Fruit fly (Drosophila melanogaster) whole organism, prepupa: Measurements from ENCODE around the gene Rab9Db.
"Not testable (repeated sequence)": the region's sequence is repeated elsewhere in the genome, so short reads cannot be mapped to it uniquely, and the experiment has no call there.

Source experiments
- CG10631 ChIP-seq: fragments of 200-800 bp; sonication (Bioruptor generic); optimal IDR thresholded peaks from 2 replicates; lab custom pipeline; 2016; ENCODE audit warnings: missing biosample characterization, missing genetic modification characterization
- CG11762 ChIP-seq: fragments of 200-800 bp; sonication (Bioruptor generic); optimal IDR thresholded peaks from 3 replicates; lab custom pipeline; 2016; ENCODE audit warnings: missing biosample characterization, missing genetic modification characterization; ENCODE audit not compliant: insufficient read depth
- CG11902 ChIP-seq: fragments of 200-800 bp; sonication (Bioruptor generic); optimal IDR thresholded peaks from 3 replicates; lab custom pipeline; 2016; ENCODE audit warnings: missing biosample characterization, missing genetic modification characterization
- CG15336 ChIP-seq: fragments of 200-800 bp; sonication (Bioruptor generic); IDR thresholded peaks from 2 replicates; pipeline ENCODE4 v1.3.6; 2022; ENCODE audit warnings: missing biosample characterization, missing genetic modification characterization
- CG16779 ChIP-seq: fragments of 200-800 bp; sonication (Bioruptor generic); optimal IDR thresholded peaks from 3 replicates; lab custom pipeline; 2017; ENCODE audit warnings: missing biosample characterization, mild to moderate bottlenecking, missing genetic modification characterization
- CG3032 ChIP-seq: fragments of 200-800 bp; optimal IDR thresholded peaks from 2 replicates; lab custom pipeline; 2019; ENCODE audit warnings: missing biosample characterization, mild to moderate bottlenecking, missing genetic modification characterization, moderate library complexity
- CG34406 ChIP-seq: fragments of 200-800 bp; sonication (Bioruptor generic); optimal IDR thresholded peaks from 3 replicates; lab custom pipeline; 2016; ENCODE audit warnings: missing biosample characterization, missing genetic modification characterization
- CG3919 ChIP-seq: fragments of 200-800 bp; sonication (Bioruptor generic); optimal IDR thresholded peaks from 3 replicates; lab custom pipeline; 2016; ENCODE audit warnings: missing biosample characterization, missing genetic modification characterization
- CG6276 ChIP-seq: fragments of 200-800 bp; sonication (Bioruptor generic); optimal IDR thresholded peaks from 2 replicates; lab custom pipeline; 2017; ENCODE audit warnings: missing biosample characterization, mild to moderate bottlenecking, missing genetic modification characterization
- CG6808 ChIP-seq: fragments of 200-800 bp; sonication (Bioruptor generic); optimal IDR thresholded peaks from 3 replicates; lab custom pipeline; 2017; ENCODE audit warnings: missing biosample characterization, missing genetic modification characterization, mild to moderate bottlenecking, moderate library complexity, missing genetic modification reagents
- CG6854 ChIP-seq: fragments of 200-800 bp; sonication (Bioruptor generic); optimal IDR thresholded peaks from 2 replicates; lab custom pipeline; 2017; ENCODE audit warnings: missing biosample characterization, mild to moderate bottlenecking, missing genetic modification characterization
- CG7368 ChIP-seq: fragments of 200-800 bp; sonication (Bioruptor generic); optimal IDR thresholded peaks from 3 replicates; lab custom pipeline; 2016; ENCODE audit warnings: missing biosample characterization, missing genetic modification characterization
- CG8119 ChIP-seq: fragments of 200-800 bp; sonication (Bioruptor generic); IDR thresholded peaks from 3 replicates; pipeline ENCODE4 v1.3.6; 2022; ENCODE audit warnings: missing biosample characterization, missing genetic modification characterization
- CG8319 ChIP-seq: fragments of 200-800 bp; sonication (Bioruptor generic); optimal IDR thresholded peaks from 3 replicates; lab custom pipeline; 2016; ENCODE audit warnings: missing biosample characterization, missing genetic modification characterization
- CG8632 ChIP-seq: fragments of 200-800 bp; sonication (Bioruptor generic); optimal IDR thresholded peaks from 3 replicates; lab custom pipeline; 2016; ENCODE audit warnings: missing biosample characterization, missing genetic modification characterization
- CG9139 ChIP-seq: fragments of 200-800 bp; sonication (Bioruptor generic); optimal IDR thresholded peaks from 3 replicates; lab custom pipeline; 2017; ENCODE audit warnings: missing biosample characterization, mild to moderate bottlenecking, missing genetic modification characterization
- Eip75B ChIP-seq: fragments of 200-800 bp; sonication (Bioruptor generic); optimal IDR thresholded peaks from 3 replicates; lab custom pipeline; 2016; ENCODE audit warnings: missing biosample characterization, missing genetic modification characterization
- Eip78C ChIP-seq: fragments of 200-800 bp; sonication (Bioruptor generic); peaks from one replicate; lab custom pipeline; 2016; ENCODE audit warnings: missing biosample characterization, missing genetic modification characterization
- Ets96B ChIP-seq: fragments of 200-800 bp; optimal IDR thresholded peaks from 2 replicates; lab custom pipeline; 2019; ENCODE audit warnings: missing biosample characterization, mild to moderate bottlenecking, missing genetic modification characterization, moderate library complexity
- Gug ChIP-seq: fragments of 200-800 bp; sonication (Bioruptor generic); IDR thresholded peaks from 2 replicates; pipeline ENCODE4 v1.3.6; 2022; ENCODE audit warnings: missing biosample characterization, missing genetic modification characterization
- Hr38 ChIP-seq: sonication (Bioruptor generic); optimal IDR thresholded peaks from 2 replicates; lab custom pipeline; 2016; ENCODE audit warnings: missing biosample characterization, missing genetic modification characterization
- Hr4 ChIP-seq: fragments of 200-800 bp; sonication (Bioruptor generic); optimal IDR thresholded peaks from 3 replicates; lab custom pipeline; 2016; ENCODE audit warnings: missing biosample characterization, missing genetic modification characterization
- Lpt ChIP-seq: fragments of 200-800 bp; sonication (Bioruptor generic); optimal IDR thresholded peaks from 3 replicates; lab custom pipeline; 2016; ENCODE audit warnings: missing biosample characterization, missing genetic modification characterization
- Met ChIP-seq: fragments of 200-800 bp; sonication (Bioruptor generic); optimal IDR thresholded peaks from 3 replicates; lab custom pipeline; 2016; ENCODE audit warnings: missing biosample characterization, missing genetic modification characterization
- OdsH ChIP-seq: fragments of 200-800 bp; sonication (Bioruptor generic); optimal IDR thresholded peaks from 3 replicates; lab custom pipeline; 2016; ENCODE audit warnings: missing biosample characterization, missing genetic modification characterization
- Smox ChIP-seq: fragments of 200-800 bp; sonication (Bioruptor generic); optimal IDR thresholded peaks from 3 replicates; lab custom pipeline; 2016; ENCODE audit warnings: missing biosample characterization, missing genetic modification characterization
- Sox102F ChIP-seq: fragments of 200-800 bp; sonication (Bioruptor generic); optimal IDR thresholded peaks from 2 replicates; lab custom pipeline; 2016; ENCODE audit warnings: missing biosample characterization, mild to moderate bottlenecking, missing genetic modification characterization
- achi ChIP-seq: fragments of 200-800 bp; sonication (Bioruptor generic); optimal IDR thresholded peaks from 3 replicates; lab custom pipeline; 2016; ENCODE audit warnings: missing biosample characterization, missing genetic modification characterization
- acj6 ChIP-seq: fragments of 200-800 bp; sonication (Bioruptor generic); optimal IDR thresholded peaks from 3 replicates; lab custom pipeline; 2016; ENCODE audit warnings: missing biosample characterization, missing genetic modification characterization
- cyc ChIP-seq: fragments of 200-800 bp; sonication (Bioruptor generic); optimal IDR thresholded peaks from 3 replicates; lab custom pipeline; 2016; ENCODE audit warnings: missing biosample characterization, missing genetic modification characterization
- dac ChIP-seq: fragments of 200-800 bp; sonication (Bioruptor generic); optimal IDR thresholded peaks from 2 replicates; lab custom pipeline; 2017; ENCODE audit warnings: missing biosample characterization, mild to moderate bottlenecking, missing genetic modification characterization
- esn ChIP-seq: fragments of 200-800 bp; sonication (Bioruptor generic); optimal IDR thresholded peaks from 2 replicates; lab custom pipeline; 2016; ENCODE audit warnings: missing biosample characterization, mild to moderate bottlenecking, missing genetic modification characterization, moderate library complexity
- fd59A ChIP-seq: fragments of 200-800 bp; sonication (Bioruptor generic); optimal IDR thresholded peaks from 2 replicates; lab custom pipeline; 2017; ENCODE audit warnings: missing biosample characterization, mild to moderate bottlenecking, missing genetic modification characterization, missing genetic modification reagents
- fd85E ChIP-seq: fragments of 200-800 bp; sonication (Bioruptor generic); optimal IDR thresholded peaks from 3 replicates; lab custom pipeline; 2016; ENCODE audit warnings: missing biosample characterization, missing genetic modification characterization
- fkh ChIP-seq: fragments of 200-800 bp; sonication (Bioruptor generic); optimal IDR thresholded peaks from 3 replicates; lab custom pipeline; 2017; ENCODE audit warnings: missing biosample characterization, mild to moderate bottlenecking, missing genetic modification characterization, moderate library complexity
- net ChIP-seq: fragments of 200-800 bp; sonication (Bioruptor generic); optimal IDR thresholded peaks from 3 replicates; lab custom pipeline; 2016; ENCODE audit warnings: missing biosample characterization, missing genetic modification characterization
- pdm3 ChIP-seq: fragments of 200-800 bp; sonication (Bioruptor generic); optimal IDR thresholded peaks from 3 replicates; lab custom pipeline; 2016; ENCODE audit warnings: missing biosample characterization, missing genetic modification characterization
- spab ChIP-seq: fragments of 200-800 bp; sonication (Bioruptor generic); optimal IDR thresholded peaks from 2 replicates; lab custom pipeline; 2017; ENCODE audit warnings: missing biosample characterization, mild to moderate bottlenecking, missing genetic modification characterization, missing genetic modification reagents
- ss ChIP-seq, 2 experiments: fragments of 200-800 bp; sonication (Bioruptor generic); optimal IDR thresholded peaks; 2 replicates in 1 of 2; 3 replicates in 1 of 2; lab custom pipeline; 2017 to 2018; ENCODE audit warnings: mild to moderate bottlenecking in 2 of 2, missing biosample characterization in 2 of 2, missing genetic modification characterization in 2 of 2, moderate library complexity in 1 of 2
- topi ChIP-seq: fragments of 200-800 bp; sonication (Bioruptor generic); optimal IDR thresholded peaks from 3 replicates; lab custom pipeline; 2016; ENCODE audit warnings: missing biosample characterization, missing genetic modification characterization
- vri ChIP-seq: fragments of 200-800 bp; sonication (Bioruptor generic); optimal IDR thresholded peaks from 3 replicates; lab custom pipeline; 2016; ENCODE audit warnings: missing biosample characterization, mild to moderate bottlenecking, missing genetic modification characterization

Gene Rab9Db

DNA sequence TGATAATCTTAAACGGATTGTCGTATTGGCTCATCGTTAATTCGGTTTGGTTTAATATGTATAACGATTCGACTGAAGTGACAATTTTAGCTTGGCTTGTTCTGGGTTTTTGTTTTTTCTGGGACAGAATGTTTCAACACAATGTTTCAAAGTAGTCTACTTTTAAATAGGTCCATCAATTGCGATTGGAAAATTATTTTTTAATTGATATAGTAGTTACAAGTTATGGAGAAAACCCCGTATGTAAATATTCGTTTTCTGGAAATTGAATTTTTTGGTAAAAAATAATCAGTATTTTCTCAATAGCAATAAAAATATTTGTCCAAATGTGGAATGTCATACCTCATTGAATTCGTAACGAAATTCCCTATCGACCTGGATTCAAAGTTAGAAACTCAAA, at the start of gene Rab9Db:
Rab9Db (minus strand) TSS at position 101 of the 400 bp plus-strand sequence.
- TF ChIP-seq CG15336; cyc (GFP tag; lab: Kevin White, UChicago); fkh (GFP tag; lab: Kevin White, UChicago): not testable (repeated sequence)
- TF ChIP-seq, all 60 proteins: peak for 0; not testable (repeated sequence) for 60

dm6 chrX:10661743-10662142, 38.7 kb upstream of the Rab9Db start, which contains the start of gene Rab9E:
Gene Rab9E (minus strand): TSS chrX:10661843.
- not testable (repeated sequence) for TF ChIP-seq dac (GFP tag; lab: Kevin White, UChicago); Met (GFP tag; lab: Kevin White, UChicago); spab

dm6 chrX:10657380-10657779, 34.4 kb upstream of the Rab9Db start, which contains the start of gene CG2111:
Gene CG2111 (plus strand): TSS chrX:10657680.
- TF ChIP-seq CG8119 (GFP tag; lab: Robert Waterston, UW) = no peak
- no peak for TF ChIP-seq Smox
- no peak for TF ChIP-seq spab
- TF ChIP-seq fd59A (GFP tag; lab: Kevin White, UChicago) = no peak
- TF ChIP-seq OdsH (GFP tag; lab: Kevin White, UChicago) = no peak
- no peak for TF ChIP-seq Hr38
- no peak for TF ChIP-seq Met (GFP tag; lab: Kevin White, UChicago)
- no peak for TF ChIP-seq Lpt (GFP tag; lab: Kevin White, UChicago)
- TF ChIP-seq esn (GFP tag; lab: Kevin White, UChicago) = no peak

DNA sequence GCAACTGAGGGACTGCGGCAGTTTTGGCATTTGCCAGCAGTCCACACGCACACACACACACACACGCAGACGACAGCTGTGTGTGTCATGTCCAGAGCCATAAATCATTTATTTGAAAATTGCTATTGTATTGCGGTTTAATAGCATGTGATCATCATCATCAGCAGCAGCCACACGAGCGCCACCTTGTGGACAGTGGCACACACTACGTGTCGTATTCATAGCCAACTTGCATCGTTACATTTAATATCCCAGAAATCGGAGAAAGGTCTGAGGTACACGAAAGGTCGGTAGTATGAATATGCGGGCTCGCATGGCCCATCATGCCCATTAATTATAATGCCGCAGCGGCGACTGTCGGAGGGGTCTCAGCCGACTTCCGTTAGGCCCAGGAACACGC, 33.2 kb upstream of the Rab9Db start:
- no peak for TF ChIP-seq achi (GFP tag; lab: Kevin White, UChicago)

DNA sequence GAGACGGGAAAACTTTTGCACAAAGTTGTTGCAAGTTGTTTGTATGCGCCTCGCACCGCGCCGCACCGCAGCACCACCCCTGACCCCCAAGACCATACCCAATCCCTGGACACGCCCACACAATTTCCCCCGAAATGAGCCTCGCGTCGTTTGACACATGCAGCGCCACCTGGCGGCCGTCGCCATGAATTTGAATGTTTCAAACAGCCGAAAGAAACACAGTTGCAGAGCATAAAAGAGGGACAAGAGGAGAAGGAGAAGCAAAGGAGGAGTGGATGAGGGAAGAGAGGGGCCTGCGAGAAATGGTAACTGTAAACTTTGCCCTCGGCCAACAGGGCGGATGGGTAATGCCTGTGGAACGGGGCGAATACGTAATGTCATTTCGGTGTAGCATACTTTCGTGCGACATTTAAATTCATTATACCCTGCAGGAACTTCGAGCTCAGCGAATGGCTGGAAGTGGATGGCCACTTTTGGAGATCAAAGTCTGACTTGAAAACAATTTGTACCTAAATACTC, 19.3 kb upstream of the Rab9Db start:
- no peak for TF ChIP-seq net
- no peak for TF ChIP-seq CG3032
- no peak for TF ChIP-seq spab
- TF ChIP-seq CG6276 (GFP tag; lab: Kevin White, UChicago) = no peak
- TF ChIP-seq CG6808 (GFP tag; lab: Kevin White, UChicago) = no peak
- no peak for TF ChIP-seq CG8632 (GFP tag; lab: Kevin White, UChicago)
- TF ChIP-seq Hr38 = no peak
- no peak for TF ChIP-seq ss (GFP tag; optimal IDR thresholded peaks at IDR 0.05; lab: Kevin White, UChicago)
- no peak for TF ChIP-seq CG34406
- no peak for TF ChIP-seq Hr4
- TF ChIP-seq CG6854 (GFP tag; lab: Kevin White, UChicago) = no peak
- TF ChIP-seq CG3919 (GFP tag; lab: Kevin White, UChicago) = no peak
- no peak for TF ChIP-seq Eip75B (GFP tag; lab: Kevin White, UChicago)
- TF ChIP-seq Ets96B (tag; lab: Kevin White, UChicago) = no peak
- TF ChIP-seq acj6 = no peak
- no peak for TF ChIP-seq Eip78C
- TF ChIP-seq CG11902 = no peak
- TF ChIP-seq CG11762 (GFP tag; lab: Kevin White, UChicago) = no peak

DNA sequence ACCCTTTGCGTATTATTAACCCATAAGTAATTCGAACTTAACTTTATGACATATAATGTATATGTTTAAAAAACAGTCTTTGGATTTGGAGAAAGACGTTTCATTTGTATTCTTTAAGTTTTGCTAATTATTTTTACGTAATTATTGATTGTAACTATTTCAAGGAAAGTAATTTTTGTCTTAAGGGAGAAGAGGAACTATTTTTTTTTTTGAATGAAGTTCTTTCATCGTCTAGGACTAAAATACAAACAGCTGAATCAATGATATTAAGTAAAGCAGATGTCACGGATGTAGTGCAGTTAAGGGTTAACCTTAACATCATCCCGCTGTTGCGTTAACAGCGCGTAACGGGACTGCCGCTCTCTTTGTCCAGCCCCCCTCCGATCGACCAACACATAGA, 5.8 kb upstream of the Rab9Db start:
- TF ChIP-seq Sox102F (GFP tag; lab: Kevin White, UChicago) (peak; percentile 46), OdsH (GFP tag; lab: Kevin White, UChicago) (peak; percentile 41), CG9139 (GFP tag; lab: Kevin White, UChicago) (no peak), CG6854 (GFP tag; lab: Kevin White, UChicago) (no peak), Hr4 (peak; percentile 40), Gug (GFP tag; lab: Robert Waterston, UW) (no peak), vri (GFP tag; lab: Kevin White, UChicago) (no peak), CG8319 (no peak), CG16779 (tag; lab: Kevin White, UChicago) (no peak), achi (GFP tag; lab: Kevin White, UChicago) (peak; percentile 39), esn (GFP tag; lab: Kevin White, UChicago) (peak; percentile 74), Eip78C (peak; percentile 91), acj6 (peak; percentile 46), dac (GFP tag; lab: Kevin White, UChicago) (no peak), Met (GFP tag; lab: Kevin White, UChicago) (peak; percentile 68), CG7368 (GFP tag; lab: Kevin White, UChicago) (peak; percentile 30), CG10631 (peak; percentile 42), topi (GFP tag; lab: Kevin White, UChicago) (peak; percentile 64), pdm3 (GFP tag; lab: Kevin White, UChicago) (peak; percentile 46), Hr38 (no peak), Smox (peak; percentile 65), fd85E (no peak)
